Worm (Caenorhabditis elegans) whole organism, mixed stage, embryonic: ENCODE data around the gene F47B10.9.

Experiments
- M03D4.4 ChIP-seq: sonication (generic microtip); optimal IDR thresholded peaks from 2 replicates; lab custom pipeline; 2017; ENCODE audit warnings: mild to moderate bottlenecking, missing genetic modification characterization, missing compliant biosample characterization
- bed-3 ChIP-seq: fragments of 200-800 bp; sonication (Bioruptor generic); optimal IDR thresholded peaks from 3 replicates; lab custom pipeline; 2018; ENCODE audit warnings: mild to moderate bottlenecking, missing genetic modification characterization, moderate library complexity, missing compliant biosample characterization
- blmp-1 ChIP-seq: fragments of 150-350 bp; optimal IDR thresholded peaks from 2 replicates; lab custom pipeline; 2014; ENCODE audit warnings: missing biosample characterization, missing genetic modification characterization
- ceh-39 ChIP-seq: fragments of 150-350 bp; optimal IDR thresholded peaks from 2 replicates; lab custom pipeline; 2014; ENCODE audit warnings: missing biosample characterization, missing genetic modification characterization
- ceh-43 ChIP-seq: fragments of 200-800 bp; sonication (Bioruptor generic); optimal IDR thresholded peaks from 2 replicates; lab custom pipeline; 2018; ENCODE audit warnings: mild to moderate bottlenecking, missing genetic modification characterization, moderate library complexity, missing compliant biosample characterization
- ceh-83 ChIP-seq: fragments of 200-800 bp; sonication (Bioruptor generic); optimal IDR thresholded peaks from 2 replicates; lab custom pipeline; 2018; ENCODE audit warnings: mild to moderate bottlenecking, missing genetic modification characterization, missing compliant biosample characterization
- ces-1 ChIP-seq: fragments of 150-350 bp; optimal IDR thresholded peaks from 2 replicates; lab custom pipeline; 2014; ENCODE audit warnings: missing biosample characterization, missing genetic modification reagents, missing genetic modification characterization
- cnd-1 ChIP-seq: fragments of 200-800 bp; sonication (Bioruptor generic); optimal IDR thresholded peaks from 2 replicates; lab custom pipeline; 2018; ENCODE audit warnings: mild to moderate bottlenecking, missing genetic modification characterization, missing compliant biosample characterization
- drap-1 ChIP-seq: fragments of 200-800 bp; sonication (Bioruptor generic); optimal IDR thresholded peaks from 3 replicates; lab custom pipeline; 2018; ENCODE audit warnings: mild to moderate bottlenecking, missing genetic modification characterization, missing compliant biosample characterization
- elt-1 ChIP-seq: sonication (generic microtip); optimal IDR thresholded peaks from 2 replicates; lab custom pipeline; 2017; ENCODE audit warnings: missing genetic modification characterization, mild to moderate bottlenecking, missing compliant biosample characterization, antibody characterized with exemption, moderate library complexity, borderline replicate concordance; ENCODE audit not compliant: insufficient read depth
- elt-3 ChIP-seq: fragments of 150-350 bp; optimal IDR thresholded peaks from 2 replicates; lab custom pipeline; 2014; ENCODE audit warnings: missing biosample characterization, missing genetic modification characterization
- flh-1 ChIP-seq: fragments of 200-800 bp; sonication (Bioruptor generic); optimal IDR thresholded peaks from 2 replicates; lab custom pipeline; 2018; ENCODE audit warnings: mild to moderate bottlenecking, missing genetic modification characterization, moderate library complexity, missing compliant biosample characterization
- ham-2 ChIP-seq: fragments of 200-800 bp; sonication (Bioruptor generic); optimal IDR thresholded peaks from 2 replicates; lab custom pipeline; 2018; ENCODE audit warnings: mild to moderate bottlenecking, missing genetic modification characterization, missing compliant biosample characterization
- hlh-1 ChIP-seq: fragments of 150-350 bp; optimal IDR thresholded peaks from 2 replicates; lab custom pipeline; 2014; ENCODE audit warnings: missing biosample characterization, missing genetic modification reagents, missing genetic modification characterization
- lin-13 ChIP-seq: fragments of 150-350 bp; optimal IDR thresholded peaks from 2 replicates; lab custom pipeline; 2014; ENCODE audit warnings: missing biosample characterization, missing genetic modification characterization
- lin-32 ChIP-seq: fragments of 200-800 bp; sonication (Bioruptor generic); optimal IDR thresholded peaks from 2 replicates; lab custom pipeline; 2018; ENCODE audit warnings: mild to moderate bottlenecking, missing genetic modification characterization, missing compliant biosample characterization
- lsy-2 ChIP-seq: fragments of 150-350 bp; optimal IDR thresholded peaks from 2 replicates; lab custom pipeline; 2014; ENCODE audit warnings: missing biosample characterization, missing genetic modification characterization
- mab-5 ChIP-seq: fragments of 150-350 bp; optimal IDR thresholded peaks from 2 replicates; lab custom pipeline; 2014; ENCODE audit warnings: missing biosample characterization, missing genetic modification characterization
- mep-1 ChIP-seq: fragments of 150-350 bp; optimal IDR thresholded peaks from 2 replicates; lab custom pipeline; 2017; ENCODE audit warnings: missing biosample characterization, missing genetic modification reagents, missing genetic modification characterization, inconsistent platforms
- mls-2 ChIP-seq: sonication (generic microtip); optimal IDR thresholded peaks from 2 replicates; lab custom pipeline; 2016; ENCODE audit warnings: mild to moderate bottlenecking, missing genetic modification characterization, moderate library complexity, missing compliant biosample characterization
- nhr-12 ChIP-seq: fragments of 150-350 bp; optimal IDR thresholded peaks from 2 replicates; lab custom pipeline; 2014; ENCODE audit warnings: missing biosample characterization, missing genetic modification characterization
- nhr-2 ChIP-seq: fragments of 150-350 bp; optimal IDR thresholded peaks from 2 replicates; lab custom pipeline; 2014; ENCODE audit warnings: missing biosample characterization, missing genetic modification characterization
- nhr-237 ChIP-seq: fragments of 150-350 bp; optimal IDR thresholded peaks from 2 replicates; lab custom pipeline; 2014; ENCODE audit warnings: missing biosample characterization, missing genetic modification characterization
- nhr-28 ChIP-seq: fragments of 150-350 bp; optimal IDR thresholded peaks from 2 replicates; lab custom pipeline; 2014; ENCODE audit warnings: missing biosample characterization, missing genetic modification characterization
- nhr-76 ChIP-seq: sonication (generic microtip); optimal IDR thresholded peaks from 2 replicates; lab custom pipeline; 2017; ENCODE audit warnings: missing biosample characterization, missing genetic modification characterization
- pha-4 ChIP-seq: fragments of 150-350 bp; optimal IDR thresholded peaks from 2 replicates; lab custom pipeline; 2018; ENCODE audit warnings: missing biosample characterization, missing genetic modification reagents, missing genetic modification characterization
- sem-2 ChIP-seq: fragments of 200-800 bp; sonication (Bioruptor generic); optimal IDR thresholded peaks from 2 replicates; lab custom pipeline; 2018; ENCODE audit warnings: mild to moderate bottlenecking, missing genetic modification characterization, missing compliant biosample characterization
- snpc-4 ChIP-seq: fragments of 150-350 bp; optimal IDR thresholded peaks from 2 replicates; lab custom pipeline; 2014; ENCODE audit warnings: missing biosample characterization, missing genetic modification characterization
- sptf-1 ChIP-seq: sonication (generic microtip); optimal IDR thresholded peaks from 2 replicates; lab custom pipeline; 2017; ENCODE audit warnings: mild to moderate bottlenecking, missing genetic modification characterization, moderate library complexity, missing compliant biosample characterization
- tbx-8 ChIP-seq: fragments of 200-800 bp; sonication (Bioruptor generic); optimal IDR thresholded peaks from 2 replicates; lab custom pipeline; 2018; ENCODE audit warnings: mild to moderate bottlenecking, missing genetic modification characterization, moderate library complexity, missing compliant biosample characterization
- unc-120 ChIP-seq: sonication (generic microtip); optimal IDR thresholded peaks from 2 replicates; lab custom pipeline; 2017; ENCODE audit warnings: missing genetic modification characterization, missing compliant biosample characterization; ENCODE audit not compliant: poor library complexity, severe bottlenecking
- unc-39 ChIP-seq: fragments of 150-350 bp; optimal IDR thresholded peaks from 2 replicates; lab custom pipeline; 2014; ENCODE audit warnings: missing biosample characterization, missing genetic modification characterization
- unc-62 ChIP-seq: fragments of 150-350 bp; optimal IDR thresholded peaks from 2 replicates; lab custom pipeline; 2014; ENCODE audit warnings: missing biosample characterization, missing genetic modification reagents, missing genetic modification characterization
- zip-8 ChIP-seq: fragments of 150-350 bp; optimal IDR thresholded peaks from 2 replicates; lab custom pipeline; 2014; ENCODE audit warnings: missing biosample characterization, missing genetic modification characterization
- ztf-11 ChIP-seq: fragments of 150-350 bp; optimal IDR thresholded peaks from 2 replicates; lab custom pipeline; 2014; ENCODE audit warnings: missing biosample characterization, missing genetic modification characterization

The F47B10.9 gene

DNA sequence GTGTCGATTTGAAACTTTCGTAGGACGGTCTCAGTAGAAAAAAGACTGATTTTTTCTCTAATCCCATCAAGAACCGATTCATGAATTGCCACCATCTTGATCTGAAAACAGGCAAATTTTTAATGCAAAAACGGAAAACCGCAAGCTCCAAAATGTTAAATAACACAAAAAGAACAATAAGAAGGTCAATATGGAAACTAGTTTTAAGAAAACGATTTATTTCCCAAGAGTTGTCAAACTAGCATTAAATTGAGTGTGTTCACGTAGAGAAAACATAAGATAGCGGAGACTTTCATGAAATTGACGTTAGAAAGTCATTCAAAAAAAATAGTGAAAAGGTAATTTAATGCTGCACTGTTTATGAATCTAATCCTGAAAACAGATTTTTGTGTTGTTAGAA is at the start of gene F47B10.9:
F47B10.9 (minus strand) TSS at position 101 of the 400 bp plus-strand sequence.
- TF ChIP-seq mab-5 (tag; lab: Kevin White, UChicago) (no peak), mls-2 (tag; lab: Kevin White, UChicago) (no peak), nhr-76 (no peak), unc-120 (tag; lab: Kevin White, UChicago) (no peak), ceh-43 (no peak), lin-13 (tag; lab: Kevin White, UChicago) (no peak), sptf-1 (no peak), ztf-11 (no peak), bed-3 (GFP tag; lab: Kevin White, UChicago) (no peak), tbx-8 (GFP tag; lab: Kevin White, UChicago) (no peak), zip-8 (tag; lab: Kevin White, UChicago) (no peak), pha-4 (no peak), elt-3 (tag; lab: Kevin White, UChicago) (no peak), ham-2 (GFP tag; lab: Kevin White, UChicago) (no peak)
- TF ChIP-seq, all 35 proteins: peak for 0

DNA sequence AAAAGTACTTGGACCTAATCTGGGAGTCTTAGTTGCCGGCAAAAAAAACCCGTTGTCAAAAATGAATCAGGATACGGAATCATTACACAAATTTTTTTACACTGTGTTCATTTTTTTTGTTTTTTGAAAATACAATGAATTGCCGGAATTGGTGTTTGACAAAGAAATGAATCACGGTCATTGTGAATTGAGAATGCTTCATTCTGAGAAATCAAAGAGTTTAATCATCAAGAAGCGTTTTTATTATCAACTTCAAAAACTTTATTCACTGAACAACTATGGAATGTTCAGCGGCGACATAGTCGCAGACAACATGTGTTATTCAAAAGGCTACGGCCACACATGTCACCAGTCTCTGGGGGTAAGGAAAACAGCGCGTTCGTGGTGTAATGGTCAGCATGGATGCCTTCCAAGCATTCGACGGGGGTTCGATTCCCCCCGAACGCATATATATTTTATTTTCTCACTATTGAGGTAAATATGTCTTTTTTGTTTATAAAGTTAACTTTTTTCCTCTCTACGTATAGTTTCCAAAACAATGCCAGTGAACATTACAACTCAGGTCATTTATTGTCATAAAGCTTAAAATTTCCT is 49.7 kb upstream of the F47B10.9 start, which contains the start of gene nas-10:
nas-10 (minus strand) TSS at position 51 of the 594 bp plus-strand sequence.
- TF ChIP-seq mab-5 (tag; lab: Kevin White, UChicago) (no peak), lin-32 (GFP tag; lab: Kevin White, UChicago) (peak; percentile 76), nhr-237 (tag; lab: Kevin White, UChicago) (no peak), nhr-28 (peak; percentile 17), ceh-43 (peak; percentile 68), drap-1 (GFP tag; lab: Kevin White, UChicago) (peak; percentile 88), ces-1 (GFP tag; lab: Kevin White, UChicago) (peak; percentile 50), lin-13 (tag; lab: Kevin White, UChicago) (no peak), zip-8 (tag; lab: Kevin White, UChicago) (no peak), snpc-4 (tag; lab: Kevin White, UChicago) (no peak), tbx-8 (GFP tag; lab: Kevin White, UChicago) (peak; percentile 30), cnd-1 (tag; lab: Kevin White, UChicago) (peak; percentile 83), elt-1 (no peak), M03D4.4 (tag; lab: Kevin White, UChicago) (peak; percentile 92), ham-2 (GFP tag; lab: Kevin White, UChicago) (peak; percentile 73), ceh-39 (tag; lab: Kevin White, UChicago) (no peak), unc-120 (tag; lab: Kevin White, UChicago) (peak; percentile 86), nhr-76 (no peak), unc-62 (GFP tag; lab: Kevin White, UChicago) (no peak), hlh-1 (tag; lab: Kevin White, UChicago) (peak; percentile 57), blmp-1 (no peak), sptf-1 (peak; percentile 95), mep-1 (tag; lab: Kevin White, UChicago) (peak; percentile 61), flh-1 (peak; percentile 51), elt-3 (tag; lab: Kevin White, UChicago) (no peak), unc-39 (peak; percentile 10), nhr-2 (tag; lab: Kevin White, UChicago) (no peak), pha-4 (peak; percentile 65), lsy-2 (no peak), bed-3 (GFP tag; lab: Kevin White, UChicago) (peak; percentile 76), nhr-12 (no peak), ceh-83 (peak; percentile 90), sem-2 (GFP tag; lab: Kevin White, UChicago) (peak; percentile 80), ztf-11 (peak; percentile 38), mls-2 (tag; lab: Kevin White, UChicago) (peak; percentile 95)

DNA sequence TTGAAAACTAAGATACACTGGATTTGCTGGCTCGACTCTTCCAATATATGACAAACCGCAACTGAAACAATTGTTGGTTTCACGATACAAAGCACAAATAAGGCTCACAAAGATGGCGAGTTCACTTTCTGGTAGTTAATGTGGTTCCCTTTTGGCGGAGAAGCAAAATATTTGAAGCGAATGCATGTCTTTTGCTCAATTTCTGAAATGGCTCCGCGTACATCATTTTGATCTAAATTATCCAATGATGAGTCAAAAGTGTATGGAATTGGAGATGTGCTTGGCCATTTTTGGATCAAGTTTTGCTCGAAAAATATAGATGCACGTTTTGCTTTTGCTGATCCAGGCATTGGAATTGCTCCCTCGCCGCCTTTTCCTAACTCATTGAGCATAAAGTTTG is 47.8 kb upstream of the F47B10.9 start:
- TF ChIP-seq lin-13 (tag; lab: Kevin White, UChicago) (no peak), ham-2 (GFP tag; lab: Kevin White, UChicago) (no peak), unc-120 (tag; lab: Kevin White, UChicago) (no peak), M03D4.4 (tag; lab: Kevin White, UChicago) (no peak), sem-2 (GFP tag; lab: Kevin White, UChicago) (no peak), tbx-8 (GFP tag; lab: Kevin White, UChicago) (no peak), sptf-1 (no peak), ztf-11 (no peak), ceh-43 (no peak), cnd-1 (tag; lab: Kevin White, UChicago) (no peak), nhr-76 (no peak), ceh-83 (no peak), nhr-2 (tag; lab: Kevin White, UChicago) (no peak), flh-1 (no peak)
